Fruit fly (Drosophila melanogaster) whole organism, prepupa: ENCODE results near the gene AstA-R2.
"Not testable (repeated sequence)": the region's sequence is repeated elsewhere in the genome, so short reads cannot be mapped to it uniquely, and the experiment has no call there.

Source experiments
- CG10631 ChIP-seq: fragments of 200-800 bp; sonication (Bioruptor generic); optimal IDR thresholded peaks from 2 replicates; lab custom pipeline; 2016; ENCODE audit warnings: missing biosample characterization, missing genetic modification characterization
- CG15336 ChIP-seq: fragments of 200-800 bp; sonication (Bioruptor generic); IDR thresholded peaks from 2 replicates; pipeline ENCODE4 v1.3.6; 2022; ENCODE audit warnings: missing biosample characterization, missing genetic modification characterization
- CG3032 ChIP-seq: fragments of 200-800 bp; optimal IDR thresholded peaks from 2 replicates; lab custom pipeline; 2019; ENCODE audit warnings: missing biosample characterization, mild to moderate bottlenecking, missing genetic modification characterization, moderate library complexity
- CG3919 ChIP-seq: fragments of 200-800 bp; sonication (Bioruptor generic); optimal IDR thresholded peaks from 3 replicates; lab custom pipeline; 2016; ENCODE audit warnings: missing biosample characterization, missing genetic modification characterization
- CG4318 ChIP-seq: fragments of 200-800 bp; sonication (Bioruptor generic); optimal IDR thresholded peaks from 3 replicates; lab custom pipeline; 2017; ENCODE audit warnings: missing biosample characterization, mild to moderate bottlenecking, missing genetic modification characterization
- CG7368 ChIP-seq: fragments of 200-800 bp; sonication (Bioruptor generic); optimal IDR thresholded peaks from 3 replicates; lab custom pipeline; 2016; ENCODE audit warnings: missing biosample characterization, missing genetic modification characterization
- CG8319 ChIP-seq: fragments of 200-800 bp; sonication (Bioruptor generic); optimal IDR thresholded peaks from 3 replicates; lab custom pipeline; 2016; ENCODE audit warnings: missing biosample characterization, missing genetic modification characterization
- CG9139 ChIP-seq: fragments of 200-800 bp; sonication (Bioruptor generic); optimal IDR thresholded peaks from 3 replicates; lab custom pipeline; 2017; ENCODE audit warnings: missing biosample characterization, mild to moderate bottlenecking, missing genetic modification characterization
- Eip75B ChIP-seq: fragments of 200-800 bp; sonication (Bioruptor generic); optimal IDR thresholded peaks from 3 replicates; lab custom pipeline; 2016; ENCODE audit warnings: missing biosample characterization, missing genetic modification characterization
- Ets96B ChIP-seq: fragments of 200-800 bp; optimal IDR thresholded peaks from 2 replicates; lab custom pipeline; 2019; ENCODE audit warnings: missing biosample characterization, mild to moderate bottlenecking, missing genetic modification characterization, moderate library complexity
- Hr4 ChIP-seq: fragments of 200-800 bp; sonication (Bioruptor generic); optimal IDR thresholded peaks from 3 replicates; lab custom pipeline; 2016; ENCODE audit warnings: missing biosample characterization, missing genetic modification characterization
- Lpt ChIP-seq: fragments of 200-800 bp; sonication (Bioruptor generic); optimal IDR thresholded peaks from 3 replicates; lab custom pipeline; 2016; ENCODE audit warnings: missing biosample characterization, missing genetic modification characterization
- OdsH ChIP-seq: fragments of 200-800 bp; sonication (Bioruptor generic); optimal IDR thresholded peaks from 3 replicates; lab custom pipeline; 2016; ENCODE audit warnings: missing biosample characterization, missing genetic modification characterization
- Smox ChIP-seq: fragments of 200-800 bp; sonication (Bioruptor generic); optimal IDR thresholded peaks from 3 replicates; lab custom pipeline; 2016; ENCODE audit warnings: missing biosample characterization, missing genetic modification characterization
- Sox102F ChIP-seq: fragments of 200-800 bp; sonication (Bioruptor generic); optimal IDR thresholded peaks from 2 replicates; lab custom pipeline; 2016; ENCODE audit warnings: missing biosample characterization, mild to moderate bottlenecking, missing genetic modification characterization
- Sox14 ChIP-seq: fragments of 200-800 bp; sonication (Bioruptor generic); optimal IDR thresholded peaks from 3 replicates; lab custom pipeline; 2016; ENCODE audit warnings: missing biosample characterization, missing genetic modification characterization
- achi ChIP-seq: fragments of 200-800 bp; sonication (Bioruptor generic); optimal IDR thresholded peaks from 3 replicates; lab custom pipeline; 2016; ENCODE audit warnings: missing biosample characterization, missing genetic modification characterization
- cyc ChIP-seq: fragments of 200-800 bp; sonication (Bioruptor generic); optimal IDR thresholded peaks from 3 replicates; lab custom pipeline; 2016; ENCODE audit warnings: missing biosample characterization, missing genetic modification characterization
- dsx ChIP-seq: fragments of 200-800 bp; optimal IDR thresholded peaks from 3 replicates; lab custom pipeline; 2019; ENCODE audit warnings: missing biosample characterization, mild to moderate bottlenecking, missing genetic modification characterization, moderate library complexity; ENCODE audit not compliant: poor library complexity, severe bottlenecking
- fd59A ChIP-seq: fragments of 200-800 bp; sonication (Bioruptor generic); optimal IDR thresholded peaks from 2 replicates; lab custom pipeline; 2017; ENCODE audit warnings: missing biosample characterization, mild to moderate bottlenecking, missing genetic modification characterization, missing genetic modification reagents
- fkh ChIP-seq: fragments of 200-800 bp; sonication (Bioruptor generic); optimal IDR thresholded peaks from 3 replicates; lab custom pipeline; 2017; ENCODE audit warnings: missing biosample characterization, mild to moderate bottlenecking, missing genetic modification characterization, moderate library complexity
- net ChIP-seq: fragments of 200-800 bp; sonication (Bioruptor generic); optimal IDR thresholded peaks from 3 replicates; lab custom pipeline; 2016; ENCODE audit warnings: missing biosample characterization, missing genetic modification characterization
- ss ChIP-seq, 2 experiments: fragments of 200-800 bp; sonication (Bioruptor generic); optimal IDR thresholded peaks; 2 replicates in 1 of 2; 3 replicates in 1 of 2; lab custom pipeline; 2017 to 2018; ENCODE audit warnings: mild to moderate bottlenecking in 2 of 2, missing biosample characterization in 2 of 2, missing genetic modification characterization in 2 of 2, moderate library complexity in 1 of 2
- svp ChIP-seq: fragments of 200-800 bp; sonication (Bioruptor generic); peaks from one replicate; lab custom pipeline; 2016; ENCODE audit warnings: missing biosample characterization, missing genetic modification characterization
- vri ChIP-seq: fragments of 200-800 bp; sonication (Bioruptor generic); optimal IDR thresholded peaks from 3 replicates; lab custom pipeline; 2016; ENCODE audit warnings: missing biosample characterization, mild to moderate bottlenecking, missing genetic modification characterization

Gene AstA-R2

DNA sequence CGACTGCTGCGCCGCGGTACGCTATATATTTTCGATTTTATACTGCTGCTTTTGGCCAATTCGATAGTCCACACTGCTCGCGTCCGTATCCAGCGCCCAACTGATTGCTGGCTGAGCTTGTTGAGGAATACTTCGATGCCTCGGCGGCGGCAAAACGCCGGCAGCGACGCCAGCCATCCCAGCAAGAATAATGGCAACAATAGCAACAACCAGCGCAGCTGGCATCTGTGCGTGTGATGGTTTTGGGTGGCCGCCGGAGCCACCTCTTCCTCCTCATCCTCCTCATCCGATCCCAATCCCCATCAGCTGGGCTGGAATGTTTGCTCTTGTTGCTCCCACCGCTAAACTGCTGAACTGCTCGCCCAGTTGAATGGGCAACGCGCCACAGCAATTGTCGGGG is at the start of gene AstA-R2:
Gene AstA-R2, minus strand, starts transcription at position 101 of the 400 bp plus-strand sequence.
- TF ChIP-seq CG9139 (GFP tag; lab: Kevin White, UChicago) (no peak), dsx (GFP tag; lab: Kevin White, UChicago) (no peak)

- TF ChIP-seq Lpt (no peak), CG10631 (GFP tag; lab: Kevin White, UChicago) (no peak), net (GFP tag; lab: Kevin White, UChicago) (no peak), fd59A (GFP tag; lab: Kevin White, UChicago) (no peak), Sox102F (GFP tag; lab: Kevin White, UChicago) (no peak), CG9139 (GFP tag; lab: Kevin White, UChicago) (no peak), CG3032 (tag; lab: Kevin White, UChicago) (no peak), Smox (GFP tag; lab: Kevin White, UChicago) (no peak), CG4318 (GFP tag; lab: Kevin White, UChicago) (no peak), CG8319 (no peak), dsx (GFP tag; lab: Kevin White, UChicago) (no peak)
Observed at dm6 chr3R:28790222-28790621, 45.6 kb upstream of the AstA-R2 start, which contains the start of gene intr. Gene intr (plus strand): TSS chr3R:28790522.

DNA sequence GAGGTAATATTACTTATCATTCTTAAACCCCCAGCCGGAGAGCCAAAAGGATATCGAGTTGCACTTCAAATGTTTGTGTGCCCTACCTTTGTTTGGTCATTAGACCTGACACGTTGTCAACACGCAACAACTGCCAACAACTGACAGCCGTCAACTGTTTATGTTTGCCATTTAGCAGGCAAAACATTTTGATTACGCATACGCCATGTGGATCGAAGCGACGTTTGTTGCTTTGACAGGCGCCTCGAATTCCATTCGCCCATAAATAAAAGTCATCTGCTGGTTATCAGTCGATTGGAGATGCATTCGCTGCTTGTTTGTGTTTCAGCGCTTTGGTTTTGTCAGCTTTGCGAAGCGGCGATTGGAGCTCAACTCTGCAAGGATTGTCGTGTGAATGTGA is 44.7 kb upstream of the AstA-R2 start, which contains the start of gene CG34295:
Gene CG34295, plus strand, starts transcription at position 301 of the 400 bp plus-strand sequence.
- TF ChIP-seq dsx (GFP tag; lab: Kevin White, UChicago): no peak

- TF ChIP-seq CG7368: no peak
Observed at dm6 chr3R:28775703-28776102, 31.1 kb upstream of the AstA-R2 start.

- TF ChIP-seq Sox14; CG10631 (GFP tag; lab: Kevin White, UChicago); Eip75B (GFP tag; lab: Kevin White, UChicago): not testable (repeated sequence)
Observed at dm6 chr3R:28758134-28758533, 13.6 kb upstream of the AstA-R2 start, which contains the start of gene aqrs. Gene aqrs (minus strand): TSS chr3R:28758234.

dm6 chr3R:28756879-28757278 is 12.3 kb upstream of the AstA-R2 start, which contains the start of gene CG9997:
Gene CG9997 (minus strand): TSS chr3R:28756979.
- TF ChIP-seq fd59A (GFP tag; lab: Kevin White, UChicago): no peak

DNA sequence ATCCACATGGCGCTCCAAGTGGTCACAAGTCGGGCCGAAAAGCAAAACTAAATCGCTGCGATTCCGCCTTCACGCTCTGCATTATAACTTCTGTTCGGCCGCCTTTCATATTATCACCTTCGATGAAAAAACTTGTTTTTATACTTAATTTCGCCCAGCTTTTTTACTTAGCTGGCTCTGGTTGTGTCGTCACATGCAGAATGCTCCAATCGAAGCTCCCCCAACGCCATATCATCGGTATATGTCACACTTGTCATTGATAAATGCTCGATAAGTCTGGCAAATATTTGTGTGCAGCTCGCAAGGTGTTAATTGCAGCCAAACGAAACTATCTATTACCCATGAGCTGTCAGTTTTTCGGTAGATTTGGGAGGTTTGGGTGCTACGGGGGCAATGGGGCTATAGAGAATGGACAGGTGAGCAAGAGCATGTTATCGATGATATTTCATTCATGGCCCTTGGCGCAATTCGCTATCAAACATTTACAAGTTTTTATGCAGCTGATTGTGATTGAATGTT is 7.1 kb upstream of the AstA-R2 start, which contains the start of gene CG10000:
Gene CG10000, minus strand, starts transcription at position 51 of the 519 bp plus-strand sequence.
- no peak for TF ChIP-seq vri (GFP tag; lab: Kevin White, UChicago)
- TF ChIP-seq OdsH: no peak
- TF ChIP-seq cyc: no peak
- no peak for TF ChIP-seq Hr4 (GFP tag; lab: Kevin White, UChicago)
- no peak for TF ChIP-seq Ets96B
- no peak for TF ChIP-seq svp (GFP tag; lab: Kevin White, UChicago)
- TF ChIP-seq fkh (GFP tag; lab: Kevin White, UChicago): peak; percentile 59
- TF ChIP-seq, all 60 proteins: peak for 1

DNA sequence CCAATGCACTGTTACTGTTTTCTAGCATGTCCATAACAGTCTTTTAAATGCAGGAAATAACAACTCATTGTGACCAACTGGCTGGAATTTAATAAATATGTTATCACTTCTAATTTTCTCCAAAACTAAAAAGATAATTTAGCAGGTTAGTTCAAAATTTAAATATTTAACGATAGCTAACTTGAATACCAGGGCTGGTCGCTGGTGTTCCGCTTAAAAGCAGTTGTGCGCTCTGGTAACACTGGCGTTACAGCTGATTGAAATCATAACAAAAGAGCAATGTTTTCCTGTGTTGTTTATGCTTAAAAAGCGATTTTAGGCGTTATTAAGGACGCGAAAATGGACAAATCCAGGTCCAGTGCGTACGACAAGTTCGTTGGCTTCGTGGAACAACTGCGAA is 48.6 kb downstream of the AstA-R2 start, which contains the start of gene htt:
Gene htt, plus strand, starts transcription at position 250 of the 400 bp plus-strand sequence.
- TF ChIP-seq Sox14: peak; percentile 78
- no peak for TF ChIP-seq achi (GFP tag; lab: Kevin White, UChicago)
- TF ChIP-seq CG3919: no peak
- no peak for TF ChIP-seq ss (GFP tag; optimal IDR thresholded peaks at IDR 0.05; lab: Kevin White, UChicago)
- TF ChIP-seq Smox (GFP tag; lab: Kevin White, UChicago): no peak
- TF ChIP-seq CG9139 (GFP tag; lab: Kevin White, UChicago): no peak
- no peak for TF ChIP-seq CG15336 (GFP tag; lab: Robert Waterston, UW)
